Worm (Caenorhabditis elegans) whole organism, early embryonic: ENCODE results near the gene pyk-2.

Experiments
- F13C5.2 ChIP-seq: sonication (generic microtip); optimal IDR thresholded peaks from 2 replicates; lab custom pipeline; 2017; ENCODE audit warnings: mild to moderate bottlenecking, missing genetic modification characterization, inconsistent platforms, missing compliant biosample characterization
- ama-1 ChIP-seq: fragments of 150-350 bp; optimal IDR thresholded peaks from 2 replicates; lab custom pipeline; 2014
- ceh-36 ChIP-seq: sonication (generic microtip); optimal IDR thresholded peaks from 2 replicates; lab custom pipeline; 2016; ENCODE audit warnings: missing genetic modification characterization, inconsistent platforms, missing compliant biosample characterization
- flt-1 ChIP-seq: fragments of 200-800 bp; sonication (Bioruptor generic); IDR thresholded peaks from 2 replicates; pipeline ENCODE4 v1.3.6; 2022; ENCODE audit warnings: missing genetic modification characterization, missing compliant biosample characterization
- hmg-4 ChIP-seq: fragments of 200-800 bp; sonication (Bioruptor generic); optimal IDR thresholded peaks from 2 replicates; lab custom pipeline; 2018; ENCODE audit warnings: mild to moderate bottlenecking, missing genetic modification characterization, missing compliant biosample characterization
- pes-1 ChIP-seq: fragments of 200-800 bp; sonication (Bioruptor generic); IDR thresholded peaks from 2 replicates; pipeline ENCODE4 v1.3.6; 2022; ENCODE audit warnings: missing genetic modification reagents, missing genetic modification characterization, missing compliant biosample characterization
- tbx-11 ChIP-seq: fragments of 200-800 bp; sonication (Bioruptor generic); IDR thresholded peaks from 2 replicates; pipeline ENCODE4 v1.3.6; 2022; ENCODE audit warnings: missing genetic modification characterization, missing compliant biosample characterization
- tra-4 ChIP-seq: sonication (generic microtip); optimal IDR thresholded peaks from 2 replicates; lab custom pipeline; 2017; ENCODE audit warnings: missing genetic modification characterization, missing compliant biosample characterization

ce11 chrIV:10951997-10952396 lies 42.3 kb downstream of the pyk-2 start, which contains the start of gene Y69E1A.3:
- TF ChIP-seq ama-1 (lab: Kevin White, UChicago) (no peak), tbx-11 (no peak), tra-4 (tag; lab: Kevin White, UChicago) (no peak), pes-1 (GFP tag; lab: Robert Waterston, UW) (no peak), hmg-4 (GFP tag; lab: Kevin White, UChicago) (no peak), ceh-36 (tag; lab: Kevin White, UChicago) (no peak), flt-1 (GFP tag; lab: Robert Waterston, UW) (no peak), F13C5.2 (no peak)
